Fruit fly (Drosophila melanogaster) whole organism, embryonic: ENCODE results near the gene CG9471.

ENCODE experiments used
- Atf-2 ChIP-seq: fragments of 200-800 bp; sonication (Bioruptor generic); optimal IDR thresholded peaks from 2 replicates; lab custom pipeline; 2016; ENCODE audit warnings: missing biosample characterization, missing genetic modification characterization
- CG10147 ChIP-seq: fragments of 200-800 bp; sonication (Bioruptor generic); optimal IDR thresholded peaks from 2 replicates; lab custom pipeline; 2019; ENCODE audit warnings: missing biosample characterization, mild to moderate bottlenecking, missing genetic modification characterization, moderate library complexity
- CG12769 ChIP-seq: fragments of 200-800 bp; sonication (Bioruptor generic); optimal IDR thresholded peaks from 2 replicates; lab custom pipeline; 2019; ENCODE audit warnings: missing biosample characterization, mild to moderate bottlenecking, missing genetic modification characterization, moderate library complexity
- CG13123 ChIP-seq: fragments of 200-800 bp; sonication (Bioruptor generic); optimal IDR thresholded peaks from 2 replicates; lab custom pipeline; 2016; ENCODE audit warnings: missing biosample characterization, missing genetic modification characterization
- CG1647 ChIP-seq: fragments of 200-800 bp; sonication (Bioruptor generic); optimal IDR thresholded peaks from 3 replicates; lab custom pipeline; 2016; ENCODE audit warnings: missing biosample characterization, missing genetic modification characterization
- CG16779 ChIP-seq: fragments of 200-800 bp; sonication (Bioruptor generic); IDR thresholded peaks from 2 replicates; pipeline ENCODE4 v1.3.6; 2022; ENCODE audit warnings: missing biosample characterization, missing genetic modification characterization
- CG18262 ChIP-seq: fragments of 200-800 bp; optimal IDR thresholded peaks from 3 replicates; lab custom pipeline; 2019; ENCODE audit warnings: missing biosample characterization, mild to moderate bottlenecking, missing genetic modification characterization, moderate library complexity
- CG1832 ChIP-seq: fragments of 200-800 bp; sonication (Bioruptor generic); optimal IDR thresholded peaks from 2 replicates; lab custom pipeline; 2017; ENCODE audit warnings: missing biosample characterization, mild to moderate bottlenecking, missing genetic modification characterization, inconsistent platforms
- CG2199 ChIP-seq: fragments of 200-800 bp; sonication (Bioruptor generic); IDR thresholded peaks from 3 replicates; pipeline ENCODE4 v1.3.6; 2022; ENCODE audit warnings: missing biosample characterization, missing genetic modification characterization
- CG30431 ChIP-seq: fragments of 200-800 bp; sonication (Bioruptor generic); optimal IDR thresholded peaks from 2 replicates; lab custom pipeline; 2017; ENCODE audit warnings: missing biosample characterization, missing genetic modification characterization
- CG31365 ChIP-seq: fragments of 200-800 bp; sonication (Bioruptor generic); optimal IDR thresholded peaks from 2 replicates; lab custom pipeline; 2018; ENCODE audit warnings: missing biosample characterization, mild to moderate bottlenecking, missing genetic modification characterization
- CG31441 ChIP-seq: fragments of 200-800 bp; sonication (Bioruptor generic); IDR thresholded peaks from 2 replicates; pipeline ENCODE4 v1.3.6; 2022; ENCODE audit warnings: missing biosample characterization, missing genetic modification characterization
- CG32532 ChIP-seq: fragments of 200-800 bp; sonication (Bioruptor generic); IDR thresholded peaks from 2 replicates; pipeline ENCODE4 v1.3.6; 2022; ENCODE audit warnings: missing biosample characterization, missing genetic modification characterization
- CG3407 ChIP-seq: fragments of 200-800 bp; sonication (Bioruptor generic); optimal IDR thresholded peaks from 2 replicates; lab custom pipeline; 2018; ENCODE audit warnings: missing biosample characterization, mild to moderate bottlenecking, missing genetic modification characterization
- CG34376 ChIP-seq: fragments of 200-800 bp; sonication (Bioruptor generic); optimal IDR thresholded peaks from 2 replicates; lab custom pipeline; 2018; ENCODE audit warnings: missing biosample characterization, mild to moderate bottlenecking, missing genetic modification characterization
- CG3726 ChIP-seq: fragments of 200-800 bp; sonication (Bioruptor generic); IDR thresholded peaks from 3 replicates; pipeline ENCODE4, ENCODE4 v1.3.6; 2022; ENCODE audit warnings: missing biosample characterization, missing genetic modification characterization
- CG3838 ChIP-seq: fragments of 200-800 bp; sonication (Bioruptor generic); optimal IDR thresholded peaks from 3 replicates; lab custom pipeline; 2016; ENCODE audit warnings: missing biosample characterization, missing genetic modification characterization
- CG5953 ChIP-seq: fragments of 200-800 bp; sonication (Bioruptor generic); IDR thresholded peaks from 2 replicates; pipeline ENCODE4 v1.3.6; 2022; ENCODE audit warnings: missing biosample characterization, missing genetic modification characterization
- CG8089 ChIP-seq: fragments of 200-800 bp; sonication (Bioruptor generic); optimal IDR thresholded peaks from 3 replicates; lab custom pipeline; 2016; ENCODE audit warnings: missing biosample characterization, missing genetic modification characterization
- CG8359 ChIP-seq: fragments of 200-800 bp; sonication (Bioruptor generic); optimal IDR thresholded peaks from 2 replicates; lab custom pipeline; 2017; ENCODE audit warnings: missing biosample characterization, mild to moderate bottlenecking, missing genetic modification characterization, borderline replicate concordance
- CG8388 ChIP-seq: fragments of 200-800 bp; sonication (Bioruptor generic); optimal IDR thresholded peaks from 2 replicates; lab custom pipeline; 2019; ENCODE audit warnings: missing biosample characterization, mild to moderate bottlenecking, missing genetic modification characterization, moderate library complexity
- CG8478 ChIP-seq: fragments of >200 bp; optimal IDR thresholded peaks from 2 replicates; lab custom pipeline; 2018
- CG9727 ChIP-seq: fragments of 200-800 bp; sonication (Bioruptor generic); optimal IDR thresholded peaks from 3 replicates; lab custom pipeline; 2017; ENCODE audit warnings: missing biosample characterization, mild to moderate bottlenecking, missing genetic modification characterization
- CG9876 ChIP-seq: fragments of 200-800 bp; sonication (Bioruptor generic); optimal IDR thresholded peaks from 2 replicates; lab custom pipeline; 2016; ENCODE audit warnings: missing biosample characterization, missing genetic modification characterization
- Fer1 ChIP-seq: fragments of 200-800 bp; sonication (Bioruptor generic); optimal IDR thresholded peaks from 2 replicates; lab custom pipeline; 2017; ENCODE audit warnings: missing biosample characterization, mild to moderate bottlenecking, missing genetic modification characterization
- GATAe ChIP-seq: fragments of 200-800 bp; sonication (Bioruptor generic); conservative IDR thresholded peaks from 2 replicates; pipeline ENCODE4 v1.3.6; 2022; ENCODE audit warnings: missing biosample characterization, missing genetic modification characterization
- HLHmδ ChIP-seq: fragments of 200-800 bp; sonication (Bioruptor generic); optimal IDR thresholded peaks from 2 replicates; lab custom pipeline; 2018; ENCODE audit warnings: missing biosample characterization, mild to moderate bottlenecking, missing genetic modification characterization, moderate library complexity
- HmgZ ChIP-seq: fragments of 200-800 bp; sonication (Bioruptor generic); optimal IDR thresholded peaks from 2 replicates; lab custom pipeline; 2018; ENCODE audit warnings: missing biosample characterization, mild to moderate bottlenecking, missing genetic modification characterization
- Hr78 ChIP-seq, 2 experiments: fragments of 200-800 bp in 1 of 2; fragments of >200 bp in 1 of 2; sonication (Bioruptor generic) in 1 of 2; optimal IDR thresholded peaks; 2 replicates each; lab custom pipeline; 2017 to 2019; ENCODE audit warnings: missing biosample characterization in 2 of 2, missing genetic modification characterization in 2 of 2, mild to moderate bottlenecking in 1 of 2, moderate library complexity in 1 of 2
- Mad ChIP-seq: fragments of 200-800 bp; sonication (Bioruptor generic); optimal IDR thresholded peaks from 2 replicates; lab custom pipeline; 2016; ENCODE audit warnings: missing biosample characterization, missing genetic modification characterization
- NFAT ChIP-seq: fragments of 200-800 bp; sonication (Bioruptor generic); IDR thresholded peaks from 2 replicates; pipeline ENCODE4 v1.3.6; 2022; ENCODE audit warnings: missing biosample characterization, missing genetic modification characterization
- Neu2 ChIP-seq: fragments of 200-800 bp; sonication (Bioruptor generic); optimal IDR thresholded peaks from 3 replicates; lab custom pipeline; 2016; ENCODE audit warnings: missing biosample characterization, missing genetic modification characterization, borderline replicate concordance
- Optix ChIP-seq: fragments of 200-800 bp; sonication (Bioruptor generic); IDR thresholded peaks from 3 replicates; pipeline ENCODE4 v1.3.6; 2022; ENCODE audit warnings: missing biosample characterization, missing genetic modification characterization
- YL-1 ChIP-seq: fragments of 200-800 bp; sonication (Bioruptor generic); optimal IDR thresholded peaks from 3 replicates; lab custom pipeline; 2017; ENCODE audit warnings: missing biosample characterization, mild to moderate bottlenecking, missing genetic modification characterization
- abd-A ChIP-seq: fragments of 200-800 bp; sonication (Bioruptor generic); optimal IDR thresholded peaks from 3 replicates; lab custom pipeline; 2019; ENCODE audit warnings: missing biosample characterization, mild to moderate bottlenecking, missing genetic modification characterization, moderate library complexity
- caup ChIP-seq: fragments of 200-800 bp; sonication (Bioruptor generic); optimal IDR thresholded peaks from 3 replicates; lab custom pipeline; 2017; ENCODE audit warnings: missing biosample characterization, mild to moderate bottlenecking, missing genetic modification characterization, moderate library complexity; ENCODE audit not compliant: severe bottlenecking
- chif ChIP-seq, 2 experiments: fragments of 200-800 bp; sonication (Bioruptor generic); optimal IDR thresholded peaks; 3 replicates each; lab custom pipeline; 2016; ENCODE audit warnings: missing biosample characterization in 2 of 2, missing genetic modification characterization in 2 of 2
- crol ChIP-seq: fragments of 200-800 bp; sonication (Bioruptor generic); IDR thresholded peaks from 2 replicates; pipeline ENCODE4 v1.3.6; 2022; ENCODE audit warnings: missing biosample characterization, missing genetic modification characterization
- dan ChIP-seq: fragments of 200-800 bp; sonication (Bioruptor generic); IDR thresholded peaks from 2 replicates; pipeline ENCODE4 v1.3.6; 2022; ENCODE audit warnings: missing biosample characterization, missing genetic modification characterization
- eyg ChIP-seq: fragments of 200-800 bp; sonication (Bioruptor generic); optimal IDR thresholded peaks from 3 replicates; lab custom pipeline; 2016; ENCODE audit warnings: missing biosample characterization, missing genetic modification characterization
- h ChIP-seq: fragments of >200 bp; optimal IDR thresholded peaks from 2 replicates; lab custom pipeline; 2017
- ham ChIP-seq: fragments of 200-800 bp; sonication (Bioruptor generic); IDR thresholded peaks from 2 replicates; pipeline ENCODE4 v1.3.6; 2022; ENCODE audit warnings: missing biosample characterization, missing genetic modification characterization
- hbn ChIP-seq: fragments of 200-800 bp; sonication (Bioruptor generic); IDR thresholded peaks from 2 replicates; pipeline ENCODE4 v1.3.6; 2022; ENCODE audit warnings: missing biosample characterization, missing genetic modification characterization; ENCODE audit not compliant: partially characterized antibody
- insv ChIP-seq, 2 experiments: fragments of 200-800 bp; sonication (Bioruptor generic); optimal IDR thresholded peaks; 3 replicates each; lab custom pipeline; 2016 to 2018; ENCODE audit warnings: missing biosample characterization in 2 of 2, missing genetic modification characterization in 2 of 2
- lmd ChIP-seq: fragments of 200-800 bp; sonication (Bioruptor generic); IDR thresholded peaks from 2 replicates; pipeline ENCODE4 v1.3.6; 2022; ENCODE audit warnings: missing biosample characterization, missing genetic modification characterization
- nerfin-1 ChIP-seq: fragments of 200-800 bp; sonication (Bioruptor generic); optimal IDR thresholded peaks from 3 replicates; lab custom pipeline; 2019; ENCODE audit warnings: missing biosample characterization, mild to moderate bottlenecking, missing genetic modification characterization, moderate library complexity
- otp ChIP-seq: fragments of 200-800 bp; sonication (Bioruptor generic); IDR thresholded peaks from 3 replicates; pipeline ENCODE4, ENCODE4 v1.3.6; 2022; ENCODE audit warnings: missing biosample characterization, missing genetic modification characterization
- psq ChIP-seq: fragments of 200-800 bp; sonication (Bioruptor generic); optimal IDR thresholded peaks from 2 replicates; lab custom pipeline; 2017; ENCODE audit warnings: missing biosample characterization, missing genetic modification characterization
- sim ChIP-seq: fragments of 200-800 bp; sonication (Bioruptor generic); IDR thresholded peaks from 2 replicates; pipeline ENCODE4 v1.3.6; 2022; ENCODE audit warnings: missing biosample characterization, missing genetic modification characterization
- sr ChIP-seq: fragments of 200-800 bp; sonication (Bioruptor generic); IDR thresholded peaks from 3 replicates; pipeline ENCODE4 v1.3.6; 2022; ENCODE audit warnings: missing biosample characterization, missing genetic modification characterization
- ssp ChIP-seq: fragments of 200-800 bp; sonication (Bioruptor generic); IDR thresholded peaks from 2 replicates; pipeline ENCODE4 v1.3.6; 2022; ENCODE audit warnings: missing biosample characterization, missing genetic modification characterization
- tgo ChIP-seq: fragments of 200-800 bp; sonication (Bioruptor generic); IDR thresholded peaks from 3 replicates; pipeline ENCODE4 v1.3.6; 2022; ENCODE audit warnings: missing biosample characterization, missing genetic modification characterization
- vfl ChIP-seq: fragments of 200-800 bp; sonication (Bioruptor generic); optimal IDR thresholded peaks from 2 replicates; lab custom pipeline; 2016; ENCODE audit warnings: missing biosample characterization, missing genetic modification characterization

The CG9471 gene

DNA sequence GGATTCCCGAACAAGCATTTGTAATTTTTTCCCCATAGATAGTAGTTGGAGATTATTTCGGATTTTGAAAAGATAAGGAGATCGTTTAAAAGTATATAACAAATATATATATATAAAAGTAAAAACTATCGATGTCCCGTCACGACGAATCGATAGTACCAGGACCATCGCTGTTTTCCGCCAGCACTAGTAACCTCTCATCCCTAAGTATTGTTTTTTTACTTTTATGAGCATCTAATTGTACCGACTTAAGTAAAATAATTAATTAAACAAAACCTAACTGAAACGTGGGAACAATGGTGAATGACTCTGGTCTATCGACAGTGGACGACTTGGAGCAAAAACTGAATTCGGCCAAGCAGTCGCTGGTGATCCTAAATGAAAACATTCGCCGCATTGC, 30.6 kb downstream of the CG9471 start, which contains the start of gene Pnn (continued):
- TF ChIP-seq psq (GFP tag; lab: Kevin White, UChicago) (no peak), CG10147 (no peak), CG31441 (GFP tag; lab: Robert Waterston, UW) (no peak), CG18262 (peak; percentile 17), vfl (GFP tag; lab: Kevin White, UChicago) (no peak), CG9876 (no peak), GATAe (GFP tag; lab: Robert Waterston, UW) (no peak), ssp (no peak), chif (GFP tag; optimal IDR thresholded peaks at IDR 0.05; lab: Kevin White, UChicago) (no peak), insv (GFP tag; optimal IDR thresholded peaks at IDR 0.05; lab: Kevin White, UChicago) (no peak), CG8478 (no peak), CG8359 (no peak), sim (no peak), h (lab: Kevin White, UChicago) (no peak), eyg (no peak), ham (GFP tag; lab: Robert Waterston, UW) (no peak), CG2199 (no peak), CG8388 (GFP tag; lab: Kevin White, UChicago) (no peak), Fer1 (GFP tag; lab: Kevin White, UChicago) (no peak), abd-A (tag; lab: Kevin White, UChicago) (peak; percentile 64), dan (GFP tag; lab: Robert Waterston, UW) (no peak), Hr78 (GFP tag; optimal IDR thresholded peaks at IDR 0.05; lab: Kevin White, UChicago) (no peak), CG3407 (GFP tag; lab: Kevin White, UChicago) (no peak), lmd (no peak), CG30431 (GFP tag; lab: Kevin White, UChicago) (no peak), Neu2 (GFP tag; lab: Kevin White, UChicago) (no peak), CG32532 (GFP tag; lab: Robert Waterston, UW) (no peak), caup (GFP tag; lab: Kevin White, UChicago) (no peak), NFAT (GFP tag; lab: Robert Waterston, UW) (peak; percentile 30; the same call in 1 of the 2 replicates), CG3726 (no peak), CG3838 (GFP tag; lab: Kevin White, UChicago) (no peak), CG31365 (tag; lab: Kevin White, UChicago) (no peak), Optix (GFP tag; lab: Robert Waterston, UW) (no peak), CG1647 (GFP tag; lab: Kevin White, UChicago) (no peak), HmgZ (peak; percentile 21), sr (GFP tag; lab: Robert Waterston, UW) (no peak), Mad (GFP tag; lab: Kevin White, UChicago) (no peak), nerfin-1 (tag; lab: Kevin White, UChicago) (no peak), CG1832 (GFP tag; lab: Kevin White, UChicago) (no peak), CG34376 (no peak), CG13123 (GFP tag; lab: Kevin White, UChicago) (no peak), CG8089 (GFP tag; lab: Kevin White, UChicago) (no peak), CG16779 (GFP tag; lab: Robert Waterston, UW) (no peak), CG9727 (GFP tag; lab: Kevin White, UChicago) (no peak), HLHmδ (GFP tag; lab: Kevin White, UChicago) (no peak), CG12769 (no peak), Atf-2 (no peak), crol (no peak), CG5953 (no peak), tgo (GFP tag; lab: Robert Waterston, UW) (no peak), otp (GFP tag; lab: Robert Waterston, UW) (no peak), hbn (GFP tag; lab: Robert Waterston, UW) (peak; percentile 87), YL-1 (GFP tag; lab: Kevin White, UChicago) (peak; percentile 21)
